Worm (Caenorhabditis elegans): ENCODE data around the gene srh-182.

DNA sequence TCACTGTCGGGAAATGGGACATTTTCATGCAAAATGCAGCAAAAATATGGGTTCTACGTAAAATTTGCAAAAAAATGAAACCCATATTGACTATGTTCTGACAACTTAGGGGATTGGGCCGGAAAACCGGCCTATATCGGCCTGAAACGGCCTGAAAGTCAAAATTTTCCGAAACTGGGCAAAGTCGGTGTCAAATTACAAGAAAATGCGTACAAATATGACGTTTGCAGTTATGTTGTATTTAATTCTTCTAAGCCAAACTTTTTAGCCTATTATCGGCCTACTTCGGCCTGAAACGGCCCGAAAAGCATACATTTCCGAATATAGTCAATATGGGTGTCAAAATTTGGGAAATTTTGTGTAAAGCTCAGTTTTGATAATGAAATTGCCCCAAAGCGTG lies 38.5 kb upstream of the srh-182 start:
- no peak for TF ChIP-seq ceh-82 (tag; optimal IDR thresholded peaks at IDR 0.05)
- no peak for TF ChIP-seq dsc-1 (tag; optimal IDR thresholded peaks at IDR 0.05)
- no peak for TF ChIP-seq lin-39 (tag; optimal IDR thresholded peaks at IDR 0.05)
- no peak for TF ChIP-seq pag-3 (tag; optimal IDR thresholded peaks at IDR 0.05; ENCODE audit: borderline replicate concordance, insufficient read depth)

Measured in whole organism, L1 larva.